Fruit fly (Drosophila melanogaster) whole organism, embryonic: Measurements from ENCODE around the gene tplus3a.
A peak's percentile ranks its signal among the peaks of the same experiment; 100 is the strongest.

Experiments used
- CG10147 ChIP-seq: fragments of 200-800 bp; sonication (Bioruptor generic); optimal IDR thresholded peaks from 2 replicates; lab custom pipeline; 2019; ENCODE audit warnings: missing biosample characterization, mild to moderate bottlenecking, missing genetic modification characterization, moderate library complexity
- CG11456 ChIP-seq: fragments of 200-800 bp; sonication (Bioruptor generic); IDR thresholded peaks from 3 replicates; pipeline ENCODE4 v1.3.6; 2022; ENCODE audit warnings: missing biosample characterization, missing genetic modification characterization
- CG11723 ChIP-seq: fragments of 200-800 bp; sonication (Bioruptor generic); optimal IDR thresholded peaks from 2 replicates; lab custom pipeline; 2017; ENCODE audit warnings: missing biosample characterization, mild to moderate bottlenecking, missing genetic modification characterization
- CG1233 ChIP-seq: fragments of 200-800 bp; sonication (Bioruptor generic); optimal IDR thresholded peaks from 4 replicates; lab custom pipeline; 2018; ENCODE audit warnings: missing biosample characterization, mild to moderate bottlenecking, missing genetic modification characterization
- CG12769 ChIP-seq: fragments of 200-800 bp; sonication (Bioruptor generic); optimal IDR thresholded peaks from 2 replicates; lab custom pipeline; 2019; ENCODE audit warnings: missing biosample characterization, mild to moderate bottlenecking, missing genetic modification characterization, moderate library complexity
- CG13287 ChIP-seq: fragments of 200-800 bp; sonication (Bioruptor generic); IDR thresholded peaks from 2 replicates; pipeline ENCODE4 v1.3.6; 2022; ENCODE audit warnings: missing biosample characterization, missing genetic modification characterization; ENCODE audit not compliant: partially characterized antibody
- CG1603 ChIP-seq: fragments of 200-800 bp; sonication (Bioruptor generic); optimal IDR thresholded peaks from 2 replicates; lab custom pipeline; 2019; ENCODE audit warnings: missing biosample characterization, mild to moderate bottlenecking, missing genetic modification characterization, moderate library complexity
- CG16813 ChIP-seq: fragments of 200-800 bp; sonication (Bioruptor generic); IDR thresholded peaks from 3 replicates; pipeline ENCODE4 v1.3.6; 2022; ENCODE audit warnings: missing biosample characterization, missing genetic modification characterization; ENCODE audit not compliant: partially characterized antibody
- CG2116 ChIP-seq: fragments of 200-800 bp; sonication (Bioruptor generic); optimal IDR thresholded peaks from 3 replicates; lab custom pipeline; 2018; ENCODE audit warnings: missing biosample characterization, mild to moderate bottlenecking, missing genetic modification characterization
- CG2129 ChIP-seq: fragments of 200-800 bp; sonication (Bioruptor generic); IDR thresholded peaks from 2 replicates; pipeline ENCODE4 v1.3.6; 2022; ENCODE audit warnings: missing biosample characterization, missing genetic modification characterization; ENCODE audit not compliant: partially characterized antibody
- CG2678 ChIP-seq: fragments of 200-800 bp; sonication (Bioruptor generic); optimal IDR thresholded peaks from 3 replicates; lab custom pipeline; 2019; ENCODE audit warnings: missing biosample characterization, mild to moderate bottlenecking, missing genetic modification characterization, moderate library complexity
- CG30020 ChIP-seq: fragments of 200-800 bp; optimal IDR thresholded peaks from 2 replicates; lab custom pipeline; 2019; ENCODE audit warnings: missing biosample characterization, mild to moderate bottlenecking, missing genetic modification characterization, moderate library complexity
- CG3281 ChIP-seq: fragments of 200-800 bp; sonication (Bioruptor generic); optimal IDR thresholded peaks from 3 replicates; lab custom pipeline; 2017; ENCODE audit warnings: missing biosample characterization, mild to moderate bottlenecking, missing genetic modification characterization
- CG33213 ChIP-seq: fragments of 200-800 bp; sonication (Bioruptor generic); optimal IDR thresholded peaks from 3 replicates; lab custom pipeline; 2016; ENCODE audit warnings: missing biosample characterization, missing genetic modification characterization
- CG4820 ChIP-seq: fragments of 200-800 bp; sonication (Bioruptor generic); optimal IDR thresholded peaks from 3 replicates; lab custom pipeline; 2016; ENCODE audit warnings: missing biosample characterization, missing genetic modification characterization
- CG4854 ChIP-seq: fragments of 200-800 bp; sonication (Bioruptor generic); optimal IDR thresholded peaks from 2 replicates; lab custom pipeline; 2016; ENCODE audit warnings: missing biosample characterization, missing genetic modification characterization, inconsistent platforms
- CG7357 ChIP-seq: fragments of 200-800 bp; sonication (Bioruptor generic); IDR thresholded peaks from 3 replicates; pipeline ENCODE4 v1.3.6; 2022; ENCODE audit warnings: missing biosample characterization, missing genetic modification characterization
- CG8359 ChIP-seq: fragments of 200-800 bp; sonication (Bioruptor generic); optimal IDR thresholded peaks from 2 replicates; lab custom pipeline; 2017; ENCODE audit warnings: missing biosample characterization, mild to moderate bottlenecking, missing genetic modification characterization, borderline replicate concordance
- Dll ChIP-seq: fragments of 200-800 bp; sonication (Bioruptor generic); IDR thresholded peaks from 4 replicates; pipeline ENCODE4 v1.3.6; 2022; ENCODE audit warnings: missing biosample characterization, missing genetic modification characterization; ENCODE audit not compliant: partially characterized antibody
- Dp ChIP-seq: fragments of 200-800 bp; sonication (Bioruptor generic); optimal IDR thresholded peaks from 2 replicates; lab custom pipeline; 2018; ENCODE audit warnings: missing biosample characterization, mild to moderate bottlenecking, missing genetic modification characterization, moderate library complexity
- Ets65A ChIP-seq: fragments of 200-800 bp; sonication (Bioruptor generic); peaks from one replicate; lab custom pipeline; 2016; ENCODE audit warnings: missing biosample characterization, missing genetic modification characterization
- Hr3 ChIP-seq: fragments of 200-800 bp; sonication (Bioruptor generic); optimal IDR thresholded peaks from 3 replicates; lab custom pipeline; 2016; ENCODE audit warnings: missing biosample characterization, missing genetic modification characterization
- Jarid2 ChIP-seq: fragments of 200-800 bp; sonication (Bioruptor generic); optimal IDR thresholded peaks from 3 replicates; lab custom pipeline; 2017; ENCODE audit warnings: mild to moderate bottlenecking, missing biosample characterization, missing genetic modification reagents, missing genetic modification characterization
- Lhr ChIP-seq: fragments of 200-800 bp; sonication (Bioruptor generic); optimal IDR thresholded peaks from 3 replicates; lab custom pipeline; 2017; ENCODE audit warnings: mild to moderate bottlenecking, missing biosample characterization, missing genetic modification reagents, missing genetic modification characterization
- Lpt ChIP-seq: fragments of >200 bp; optimal IDR thresholded peaks from 2 replicates; lab custom pipeline; 2018; ENCODE audit warnings: missing biosample characterization, missing genetic modification characterization
- Rfx ChIP-seq: fragments of 200-800 bp; sonication (Bioruptor generic); IDR thresholded peaks from 2 replicates; pipeline ENCODE4 v1.3.6; 2022; ENCODE audit warnings: missing biosample characterization, missing genetic modification characterization
- Scr ChIP-seq: fragments of 200-800 bp; sonication (Bioruptor generic); IDR thresholded peaks from 2 replicates; pipeline ENCODE4 v1.3.6; 2022; ENCODE audit warnings: missing biosample characterization, missing genetic modification characterization; ENCODE audit not compliant: partially characterized antibody
- Trl ChIP-seq, 3 experiments: fragments of >200 bp in 2 of 3; fragments of 200-800 bp in 1 of 3; sonication (Bioruptor generic) in 1 of 3; optimal IDR thresholded peaks; 2 replicates in 1 of 3; 3 replicates in 2 of 3; lab custom pipeline; 2016 to 2017; ENCODE audit warnings: missing biosample characterization in 1 of 3, missing genetic modification characterization in 1 of 3
- Xbp1 ChIP-seq: fragments of 200-800 bp; sonication (Bioruptor generic); optimal IDR thresholded peaks from 3 replicates; lab custom pipeline; 2016; ENCODE audit warnings: missing biosample characterization, mild to moderate bottlenecking, missing genetic modification characterization
- bbx ChIP-seq: fragments of 200-800 bp; sonication (Bioruptor generic); IDR thresholded peaks from 2 replicates; pipeline ENCODE4 v1.3.6; 2022; ENCODE audit warnings: missing biosample characterization, missing genetic modification characterization; ENCODE audit not compliant: partially characterized antibody
- dm ChIP-seq: fragments of 200-800 bp; sonication (Bioruptor generic); optimal IDR thresholded peaks from 3 replicates; lab custom pipeline; 2016; ENCODE audit warnings: missing biosample characterization, missing genetic modification characterization
- dpn ChIP-seq, 2 experiments: fragments of 200-800 bp; sonication (Bioruptor generic); optimal IDR thresholded peaks; 3 replicates each; lab custom pipeline; 2016; ENCODE audit warnings: missing biosample characterization in 2 of 2, missing genetic modification characterization in 2 of 2
- eve ChIP-seq, 2 experiments: fragments of >200 bp; optimal IDR thresholded peaks; 2 replicates each; lab custom pipeline; 2017; ENCODE audit warnings: missing biosample characterization in 2 of 2, missing genetic modification characterization in 2 of 2
- gem ChIP-seq: fragments of 200-800 bp; sonication (Bioruptor generic); optimal IDR thresholded peaks from 2 replicates; lab custom pipeline; 2019; ENCODE audit warnings: missing biosample characterization, mild to moderate bottlenecking, missing genetic modification characterization, moderate library complexity
- ind ChIP-seq: fragments of 200-800 bp; sonication (Bioruptor generic); optimal IDR thresholded peaks from 3 replicates; lab custom pipeline; 2016; ENCODE audit warnings: missing biosample characterization, missing genetic modification characterization
- phol ChIP-seq: fragments of 200-800 bp; sonication (Bioruptor generic); optimal IDR thresholded peaks from 3 replicates; lab custom pipeline; 2018; ENCODE audit warnings: missing biosample characterization, mild to moderate bottlenecking, missing genetic modification characterization, moderate library complexity
- pzg ChIP-seq: fragments of 200-800 bp; sonication (Bioruptor generic); optimal IDR thresholded peaks from 3 replicates; lab custom pipeline; 2018; ENCODE audit warnings: missing biosample characterization, mild to moderate bottlenecking, missing genetic modification characterization, moderate library complexity
- repo ChIP-seq: fragments of 200-800 bp; sonication (Bioruptor generic); optimal IDR thresholded peaks from 2 replicates; lab custom pipeline; 2016; ENCODE audit warnings: missing biosample characterization, missing genetic modification characterization
- row ChIP-seq: fragments of 200-800 bp; sonication (Bioruptor generic); IDR thresholded peaks from 3 replicates; pipeline ENCODE4 v1.3.6; 2022; ENCODE audit warnings: missing biosample characterization, missing genetic modification characterization
- sd ChIP-seq: fragments of 200-800 bp; sonication (Bioruptor generic); optimal IDR thresholded peaks from 3 replicates; lab custom pipeline; 2018; ENCODE audit warnings: missing biosample characterization, mild to moderate bottlenecking, missing genetic modification characterization, moderate library complexity
- sima ChIP-seq: fragments of 200-800 bp; sonication (Bioruptor generic); optimal IDR thresholded peaks from 2 replicates; lab custom pipeline; 2016; ENCODE audit warnings: missing biosample characterization, missing genetic modification characterization
- ssp ChIP-seq: fragments of 200-800 bp; sonication (Bioruptor generic); IDR thresholded peaks from 2 replicates; pipeline ENCODE4 v1.3.6; 2022; ENCODE audit warnings: missing biosample characterization, missing genetic modification characterization
- stwl ChIP-seq: fragments of 200-800 bp; sonication (Bioruptor generic); optimal IDR thresholded peaks from 3 replicates; lab custom pipeline; 2018; ENCODE audit warnings: missing biosample characterization, mild to moderate bottlenecking, missing genetic modification characterization, moderate library complexity
- trem ChIP-seq: fragments of 200-800 bp; optimal IDR thresholded peaks from 3 replicates; lab custom pipeline; 2019; ENCODE audit warnings: missing biosample characterization, mild to moderate bottlenecking, missing genetic modification characterization, moderate library complexity
- vnd ChIP-seq: fragments of 200-800 bp; sonication (Bioruptor generic); IDR thresholded peaks from 3 replicates; pipeline ENCODE4 v1.3.6; 2022; ENCODE audit warnings: missing biosample characterization, missing genetic modification characterization; ENCODE audit not compliant: partially characterized antibody
- vvl ChIP-seq: fragments of 200-800 bp; sonication (Bioruptor generic); IDR thresholded peaks from 2 replicates; pipeline ENCODE4 v1.3.6; 2022; ENCODE audit warnings: missing biosample characterization, missing genetic modification characterization
- wek ChIP-seq: fragments of 200-800 bp; sonication (Bioruptor generic); optimal IDR thresholded peaks from 3 replicates; lab custom pipeline; 2018; ENCODE audit warnings: missing biosample characterization, mild to moderate bottlenecking, missing genetic modification characterization, moderate library complexity
- zen ChIP-seq: fragments of 200-800 bp; sonication (Bioruptor generic); optimal IDR thresholded peaks from 3 replicates; lab custom pipeline; 2018; ENCODE audit warnings: missing biosample characterization, mild to moderate bottlenecking, missing genetic modification characterization, moderate library complexity

The tplus3a gene

DNA sequence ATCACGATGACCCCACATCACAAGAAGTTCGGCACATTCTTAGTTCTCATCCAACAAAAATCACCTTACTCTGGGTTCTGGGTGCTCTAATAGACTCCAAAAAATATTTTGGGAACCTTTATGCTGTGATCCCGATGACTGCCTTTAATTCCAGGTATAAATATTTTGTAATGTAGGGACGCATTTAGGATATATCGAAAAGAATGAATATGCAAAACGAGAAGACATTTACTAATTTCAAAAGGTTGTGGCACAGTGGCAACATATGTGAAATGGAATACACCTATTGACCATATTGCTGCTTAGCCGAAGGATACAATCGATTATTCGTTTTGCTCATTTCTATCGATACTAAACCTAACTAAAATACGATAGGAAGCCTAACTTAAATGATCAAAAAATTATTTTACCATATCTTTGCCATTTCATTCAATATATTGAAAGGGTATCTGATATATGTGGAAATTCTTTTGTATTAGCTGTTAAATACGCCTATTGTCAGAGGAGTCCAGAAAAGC, 50.0 kb downstream of the tplus3a start, which contains the start of gene CG3651 (continued):
- TF ChIP-seq ind (no peak), CG1233 (GFP tag; lab: Kevin White, UChicago) (no peak), repo (GFP tag; lab: Kevin White, UChicago) (peak; percentile 6), CG30020 (tag; lab: Kevin White, UChicago) (peak; percentile 79), vnd (GFP tag; lab: Robert Waterston, UW) (no peak), sd (tag; lab: Kevin White, UChicago) (no peak), CG13287 (peak; percentile 44), Dp (GFP tag; lab: Kevin White, UChicago) (no peak), CG16813 (GFP tag; lab: Robert Waterston, UW) (peak; percentile 66; the same call in 2 of the 3 replicates), CG2116 (GFP tag; lab: Kevin White, UChicago) (peak; percentile 92), CG11456 (no peak), CG4854 (GFP tag; lab: Kevin White, UChicago) (no peak), CG10147 (GFP tag; lab: Kevin White, UChicago) (no peak), Jarid2 (GFP tag; lab: Kevin White, UChicago) (no peak), dpn (GFP tag; optimal IDR thresholded peaks at IDR 0.05; lab: Kevin White, UChicago) (no peak), pzg (GFP tag; lab: Kevin White, UChicago) (peak; percentile 10), wek (GFP tag; lab: Kevin White, UChicago) (peak; percentile 92), CG7357 (peak; percentile 54; the same call in 1 of the 3 replicates), stwl (tag; lab: Kevin White, UChicago) (peak; percentile 56), Dll (GFP tag; lab: Robert Waterston, UW) (peak; percentile 77), Scr (GFP tag; lab: Robert Waterston, UW) (peak; percentile 70), CG12769 (tag; lab: Kevin White, UChicago) (no peak), Lpt (no peak), zen (tag; lab: Kevin White, UChicago) (peak; percentile 42), bbx (GFP tag; lab: Robert Waterston, UW) (peak; percentile 10; the same call in 1 of the 2 replicates), CG2678 (tag; lab: Kevin White, UChicago) (no peak), gem (tag; lab: Kevin White, UChicago) (peak; percentile 15), Lhr (GFP tag; lab: Kevin White, UChicago) (peak; percentile 57), phol (tag; lab: Kevin White, UChicago) (peak; percentile 32), Xbp1 (peak; percentile 2), trem (peak; percentile 5), CG8359 (no peak), CG11723 (GFP tag; lab: Kevin White, UChicago) (peak; percentile 37), Rfx (GFP tag; lab: Robert Waterston, UW) (no peak), ssp (GFP tag; lab: Robert Waterston, UW) (peak; percentile 77), CG33213 (GFP tag; lab: Kevin White, UChicago) (peak; percentile 18), sima (GFP tag; lab: Kevin White, UChicago) (no peak), CG4820 (GFP tag; lab: Kevin White, UChicago) (no peak), CG3281 (GFP tag; lab: Kevin White, UChicago) (no peak), row (GFP tag; lab: Robert Waterston, UW) (peak; percentile 69; the same call in 2 of the 3 replicates), eve (GFP tag; optimal IDR thresholded peaks at IDR 0.05; lab: Kevin White, UChicago) (peak in 1 of 2 experiments; percentile 27), dm (no peak), Hr3 (no peak), Ets65A (GFP tag; lab: Kevin White, UChicago) (peak; percentile 74), CG2129 (0 out of 2 replicates have a peak, but pooled peaks have one; percentile 14), CG1603 (tag; lab: Kevin White, UChicago) (peak; percentile 80), Trl (optimal IDR thresholded peaks at IDR 0.05; lab: Kevin White, UChicago) (no peak), Trl (GFP tag; optimal IDR thresholded peaks at IDR 0.05; lab: Kevin White, UChicago) (peak; percentile 42), vvl (GFP tag; lab: Robert Waterston, UW) (no peak)
